Worm (Caenorhabditis elegans) whole organism, L1 larva: ENCODE results near the gene let-716.
A peak's percentile ranks its signal among the peaks of the same experiment; 100 is the strongest.

Experiments used
- C16A3.4 ChIP-seq: fragments of 150-350 bp; optimal IDR thresholded peaks from 2 replicates; lab custom pipeline; 2014; ENCODE audit warnings: missing biosample characterization, missing genetic modification characterization
- F16B12.6 ChIP-seq: fragments of 150-350 bp; optimal IDR thresholded peaks from 2 replicates; lab custom pipeline; 2014; ENCODE audit warnings: missing biosample characterization, missing genetic modification characterization
- aha-1 ChIP-seq: fragments of 150-350 bp; optimal IDR thresholded peaks from 2 replicates; lab custom pipeline; 2014; ENCODE audit warnings: missing biosample characterization, missing genetic modification characterization
- aly-2 ChIP-seq: fragments of 150-350 bp; optimal IDR thresholded peaks from 2 replicates; lab custom pipeline; 2014; ENCODE audit warnings: missing biosample characterization, missing genetic modification characterization
- ama-1 ChIP-seq: fragments of 150-350 bp; optimal IDR thresholded peaks from 2 replicates; lab custom pipeline; 2014
- ceh-63 ChIP-seq: fragments of 200-800 bp; sonication (Bioruptor generic); optimal IDR thresholded peaks from 2 replicates; lab custom pipeline; 2018; ENCODE audit warnings: mild to moderate bottlenecking, missing genetic modification characterization, missing compliant biosample characterization
- ceh-82 ChIP-seq, 3 experiments: fragments of 150-350 bp in 1 of 3; sonication (generic microtip) in 2 of 3; optimal IDR thresholded peaks; 2 replicates each; lab custom pipeline; 2014 to 2017; ENCODE audit warnings: missing biosample characterization in 3 of 3, missing genetic modification characterization in 3 of 3
- ceh-88 ChIP-seq: fragments of 200-800 bp; sonication (Bioruptor generic); IDR thresholded peaks from 2 replicates; pipeline ENCODE4 v1.3.6; 2022; ENCODE audit warnings: missing genetic modification characterization, missing compliant biosample characterization
- dpl-1 ChIP-seq, 3 experiments: fragments of 150-350 bp in 2 of 3; sonication (generic microtip) in 1 of 3; optimal IDR thresholded peaks; 2 replicates each; lab custom pipeline; 2014 to 2017; ENCODE audit warnings: missing biosample characterization in 3 of 3, missing genetic modification characterization in 3 of 3, missing genetic modification reagents in 3 of 3
- dsc-1 ChIP-seq: sonication (generic microtip); optimal IDR thresholded peaks from 2 replicates; lab custom pipeline; 2016; ENCODE audit warnings: mild to moderate bottlenecking, missing genetic modification characterization, missing compliant biosample characterization
- efl-1 ChIP-seq, 4 experiments: fragments of 150-350 bp; optimal IDR thresholded peaks in 3 of 4; peaks in 1 of 4; 1 replicate in 1 of 4; 2 replicates in 3 of 4; lab custom pipeline; 2014; ENCODE audit warnings: missing biosample characterization in 2 of 4, missing genetic modification characterization in 2 of 4, missing genetic modification reagents in 2 of 4
- egl-13 ChIP-seq: sonication (generic microtip); optimal IDR thresholded peaks from 2 replicates; lab custom pipeline; 2016; ENCODE audit warnings: missing genotype, missing genetic modification reagents, missing genetic modification characterization, missing compliant biosample characterization
- egl-27 ChIP-seq, 2 experiments: fragments of 150-350 bp in 1 of 2; sonication (generic microtip); optimal IDR thresholded peaks; 3 replicates each; lab custom pipeline; 2017 to 2018; ENCODE audit warnings: missing biosample characterization in 2 of 2, missing genetic modification characterization in 2 of 2, missing genetic modification reagents in 2 of 2
- elt-2 ChIP-seq: sonication (generic microtip); optimal IDR thresholded peaks from 2 replicates; lab custom pipeline; 2016; ENCODE audit warnings: missing genetic modification characterization, mild to moderate bottlenecking, inconsistent platforms, missing compliant biosample characterization, missing genetic modification reagents
- ets-5 ChIP-seq: fragments of 200-800 bp; sonication (Bioruptor generic); IDR thresholded peaks from 2 replicates; pipeline ENCODE4 v1.3.6; 2022; ENCODE audit warnings: missing genetic modification characterization, missing compliant biosample characterization
- fkh-10 ChIP-seq: sonication (generic microtip); optimal IDR thresholded peaks from 2 replicates; lab custom pipeline; 2017; ENCODE audit warnings: missing biosample characterization, missing genetic modification reagents, missing genetic modification characterization
- fkh-4 ChIP-seq: sonication (generic microtip); optimal IDR thresholded peaks from 2 replicates; lab custom pipeline; 2016; ENCODE audit warnings: missing compliant biosample characterization, missing genetic modification characterization, borderline replicate concordance
- fkh-8 ChIP-seq: sonication (generic microtip); optimal IDR thresholded peaks from 2 replicates; lab custom pipeline; 2016; ENCODE audit warnings: mild to moderate bottlenecking, missing genetic modification characterization, missing compliant biosample characterization
- fos-1 ChIP-seq: fragments of 150-350 bp; optimal IDR thresholded peaks from 2 replicates; lab custom pipeline; 2014; ENCODE audit warnings: missing biosample characterization, missing genetic modification characterization
- irx-1 ChIP-seq: sonication (generic microtip); optimal IDR thresholded peaks from 2 replicates; lab custom pipeline; 2016; ENCODE audit warnings: missing genetic modification characterization, missing compliant biosample characterization
- isw-1 ChIP-seq: fragments of 200-800 bp; sonication (Bioruptor generic); IDR thresholded peaks from 2 replicates; pipeline ENCODE4 v1.3.6; 2022; ENCODE audit warnings: missing genetic modification characterization, missing compliant biosample characterization
- lin-14 ChIP-seq: fragments of 200-800 bp; sonication (Bioruptor generic); optimal IDR thresholded peaks from 2 replicates; lab custom pipeline; 2018; ENCODE audit warnings: mild to moderate bottlenecking, missing genetic modification characterization, moderate library complexity, missing compliant biosample characterization
- lir-3 ChIP-seq: sonication (generic microtip); optimal IDR thresholded peaks from 2 replicates; lab custom pipeline; 2016; ENCODE audit warnings: mild to moderate bottlenecking, missing genetic modification characterization, moderate library complexity, missing compliant biosample characterization; ENCODE audit not compliant: poor library complexity
- lsy-2 ChIP-seq, 2 experiments: fragments of 150-350 bp; optimal IDR thresholded peaks; 2 replicates each; lab custom pipeline; 2014; ENCODE audit warnings: missing biosample characterization in 2 of 2, missing genetic modification characterization in 2 of 2
- mep-1 ChIP-seq: fragments of 150-350 bp; optimal IDR thresholded peaks from 2 replicates; lab custom pipeline; 2014; ENCODE audit warnings: missing biosample characterization, missing genetic modification characterization
- nhr-12 ChIP-seq: sonication (generic microtip); optimal IDR thresholded peaks from 2 replicates; lab custom pipeline; 2017; ENCODE audit warnings: missing biosample characterization, missing genetic modification characterization
- nhr-28 ChIP-seq: fragments of 150-350 bp; optimal IDR thresholded peaks from 2 replicates; lab custom pipeline; 2014; ENCODE audit warnings: missing biosample characterization, missing genetic modification characterization
- nhr-47 ChIP-seq: sonication (generic microtip); optimal IDR thresholded peaks from 2 replicates; lab custom pipeline; 2016; ENCODE audit warnings: mild to moderate bottlenecking, missing genetic modification characterization, moderate library complexity, missing compliant biosample characterization
- nhr-71 ChIP-seq: sonication (generic microtip); optimal IDR thresholded peaks from 2 replicates; lab custom pipeline; 2016; ENCODE audit warnings: mild to moderate bottlenecking, missing genetic modification characterization, moderate library complexity, missing compliant biosample characterization
- nhr-76 ChIP-seq: sonication (generic microtip); optimal IDR thresholded peaks from 2 replicates; lab custom pipeline; 2017; ENCODE audit warnings: missing biosample characterization, missing genetic modification characterization
- nhr-85 ChIP-seq: sonication (generic microtip); peaks from one replicate; lab custom pipeline; 2016; ENCODE audit warnings: missing genetic modification characterization, inconsistent platforms, missing compliant biosample characterization
- nhr-90 ChIP-seq: sonication (generic microtip); optimal IDR thresholded peaks from 2 replicates; lab custom pipeline; 2016; ENCODE audit warnings: mild to moderate bottlenecking, missing genetic modification characterization, missing compliant biosample characterization; ENCODE audit not compliant: poor library complexity
- pag-3 ChIP-seq: sonication (generic microtip); optimal IDR thresholded peaks from 2 replicates; lab custom pipeline; 2017; ENCODE audit warnings: missing genetic modification characterization, mild to moderate bottlenecking, missing compliant biosample characterization, antibody characterized with exemption, borderline replicate concordance; ENCODE audit not compliant: insufficient read depth
- pax-3 ChIP-seq: fragments of 200-800 bp; sonication (Bioruptor generic); optimal IDR thresholded peaks from 2 replicates; lab custom pipeline; 2018; ENCODE audit warnings: mild to moderate bottlenecking, missing genetic modification characterization, moderate library complexity, missing compliant biosample characterization
- skn-1 ChIP-seq: fragments of 150-350 bp; optimal IDR thresholded peaks from 2 replicates; lab custom pipeline; 2014; ENCODE audit warnings: missing biosample characterization, missing genetic modification characterization
- snpc-4 ChIP-seq: fragments of 150-350 bp; optimal IDR thresholded peaks from 2 replicates; lab custom pipeline; 2014; ENCODE audit warnings: missing biosample characterization, missing genetic modification characterization
- sox-4 ChIP-seq: sonication (generic microtip); optimal IDR thresholded peaks from 2 replicates; lab custom pipeline; 2016; ENCODE audit warnings: missing genetic modification characterization, missing compliant biosample characterization
- swsn-7 ChIP-seq: sonication (generic microtip); optimal IDR thresholded peaks from 2 replicates; lab custom pipeline; 2016; ENCODE audit warnings: missing genetic modification characterization, missing compliant biosample characterization
- tbx-2 ChIP-seq: sonication (generic microtip); optimal IDR thresholded peaks from 2 replicates; lab custom pipeline; 2016; ENCODE audit warnings: missing genetic modification characterization, missing compliant biosample characterization
- tlp-1 ChIP-seq: fragments of 150-350 bp; optimal IDR thresholded peaks from 2 replicates; lab custom pipeline; 2014; ENCODE audit warnings: missing biosample characterization, missing genetic modification characterization
- unc-86 ChIP-seq: sonication (generic microtip); optimal IDR thresholded peaks from 2 replicates; lab custom pipeline; 2016; ENCODE audit warnings: missing genetic modification characterization, missing compliant biosample characterization
- xbp-1 ChIP-seq: sonication (generic microtip); optimal IDR thresholded peaks from 2 replicates; lab custom pipeline; 2016; ENCODE audit warnings: missing genetic modification characterization, missing compliant biosample characterization
- zag-1 ChIP-seq: fragments of 150-350 bp; optimal IDR thresholded peaks from 2 replicates; lab custom pipeline; 2014; ENCODE audit warnings: missing biosample characterization, missing genetic modification characterization
- ztf-4 ChIP-seq: fragments of 150-350 bp; optimal IDR thresholded peaks from 2 replicates; lab custom pipeline; 2014; ENCODE audit warnings: missing biosample characterization, missing genetic modification characterization

The let-716 gene

DNA sequence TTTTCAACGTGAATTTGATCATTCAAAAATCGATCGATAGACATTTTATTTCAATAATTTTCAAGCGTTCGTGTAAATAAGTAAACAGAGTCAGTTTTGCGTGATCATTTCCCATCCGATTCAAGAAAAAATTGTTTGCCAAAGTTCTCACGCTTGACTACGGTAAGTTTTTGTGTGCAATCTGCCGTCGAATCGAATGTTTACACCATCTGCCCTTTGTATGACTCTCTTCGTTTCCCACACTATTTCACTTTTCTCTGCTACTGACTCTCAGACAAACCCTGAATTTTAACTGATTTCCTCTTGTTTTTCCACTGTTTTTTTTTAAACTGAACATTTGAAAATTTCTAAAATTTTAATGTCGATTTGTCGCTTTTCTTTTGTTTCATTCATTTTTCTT, 38.6 kb upstream of the let-716 start (continued):
- TF ChIP-seq skn-1 (tag; lab: Kevin White, UChicago), result peak; percentile 66
- peak; percentile 77 for TF ChIP-seq isw-1 (GFP tag; lab: Robert Waterston, UW)
- peak; percentile 84 for TF ChIP-seq irx-1 (tag; lab: Kevin White, UChicago)
- TF ChIP-seq ets-5, result no peak
- peak; percentile 12 for TF ChIP-seq fkh-10 (GFP tag; lab: Kevin White, UChicago)
- TF ChIP-seq xbp-1 (tag; lab: Kevin White, UChicago), result peak; percentile 80
- TF ChIP-seq pax-3 (tag; lab: Kevin White, UChicago), result peak; percentile 30
- TF ChIP-seq lir-3 (tag; lab: Kevin White, UChicago), result peak; percentile 51
- TF ChIP-seq ceh-88 (GFP tag; lab: Robert Waterston, UW), result no peak
- peak; percentile 94 for TF ChIP-seq nhr-85
- peak; percentile 85 to 86 for TF ChIP-seq efl-1 (optimal IDR thresholded peaks at IDR 0.05; lab: Kevin White, UChicago)
- peak; percentile 75 to 97 for TF ChIP-seq efl-1 (GFP tag; optimal IDR thresholded peaks at IDR 0.05 in 1 of 2; lab: Kevin White, UChicago)
- TF ChIP-seq dpl-1 (GFP tag; optimal IDR thresholded peaks at IDR 0.05; lab: Kevin White, UChicago), result peak; percentile 68 to 79 (median 78)
- TF ChIP-seq snpc-4, result peak; percentile 70
- TF ChIP-seq ztf-4 (tag; lab: Kevin White, UChicago), result peak; percentile 68
- no peak for TF ChIP-seq sox-4 (tag; lab: Kevin White, UChicago)
- TF ChIP-seq fos-1 (tag; lab: Kevin White, UChicago), result peak; percentile 87
- TF ChIP-seq tbx-2 (tag; lab: Kevin White, UChicago), result peak; percentile 81
- peak; percentile 49 for TF ChIP-seq pag-3
- TF ChIP-seq C16A3.4 (tag; lab: Kevin White, UChicago), result peak; percentile 94
- no peak for TF ChIP-seq ceh-63 (GFP tag; lab: Kevin White, UChicago)
- no peak for TF ChIP-seq tlp-1 (tag; lab: Kevin White, UChicago)
- TF ChIP-seq ceh-82 (tag; optimal IDR thresholded peaks at IDR 0.05; lab: Kevin White, UChicago), result peak; percentile 76 to 85 (median 79)
- peak; percentile 44 for TF ChIP-seq fkh-4 (tag; lab: Kevin White, UChicago)
- peak; percentile 44 for TF ChIP-seq ama-1 (lab: Kevin White, UChicago)
- TF ChIP-seq egl-27 (tag; optimal IDR thresholded peaks at IDR 0.05; lab: Kevin White, UChicago), result peak in 1 of 2 experiments; percentile 21
- TF ChIP-seq nhr-28 (tag; lab: Kevin White, UChicago), result no peak
- no peak for TF ChIP-seq nhr-12

ce11 chrIII:6345968-6346498, 37.3 kb upstream of the let-716 start, which contains the start of the genes trmt-10C.2 and C56G2.22:
TSS of gene trmt-10C.2 (plus strand) at chrIII:6346281.
TSS of gene C56G2.22 (plus strand) at chrIII:6346448.
- no peak for TF ChIP-seq fkh-10 (GFP tag; lab: Kevin White, UChicago)
- TF ChIP-seq fos-1 (tag; lab: Kevin White, UChicago), result no peak
- TF ChIP-seq nhr-90 (tag; lab: Kevin White, UChicago), result no peak
- TF ChIP-seq zag-1, result no peak
- no peak for TF ChIP-seq elt-2 (tag; lab: Kevin White, UChicago)
- TF ChIP-seq sox-4 (tag; lab: Kevin White, UChicago), result no peak
- no peak for TF ChIP-seq nhr-47
- no peak for TF ChIP-seq F16B12.6 (tag; lab: Kevin White, UChicago)
- TF ChIP-seq, all 84 proteins: peak for 0

DNA sequence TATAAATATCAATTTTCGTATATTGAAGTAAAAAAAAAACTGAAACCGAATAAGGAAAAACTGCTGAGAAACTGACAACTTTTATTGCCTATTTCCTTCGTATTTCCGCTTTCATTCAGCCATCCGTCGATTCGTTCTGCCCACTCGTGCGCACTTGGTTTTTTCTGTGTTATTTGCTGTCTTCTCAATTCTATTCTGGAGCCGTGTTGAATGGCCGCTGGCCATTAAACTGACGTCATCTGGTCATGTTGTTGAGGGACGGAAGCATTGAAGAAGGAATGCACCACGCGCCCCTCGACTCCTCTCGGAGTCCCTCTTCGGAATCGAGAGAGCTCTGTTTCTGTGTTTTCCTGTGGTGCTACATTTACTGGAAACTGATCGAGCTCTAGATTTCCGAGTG, 34.8 kb upstream of the let-716 start:
- TF ChIP-seq unc-86 (tag; lab: Kevin White, UChicago) (peak; percentile 37), lsy-2 (tag; optimal IDR thresholded peaks at IDR 0.05; lab: Kevin White, UChicago) (peak in 1 of 2 experiments; percentile 48), nhr-76 (tag; lab: Kevin White, UChicago) (no peak), sox-4 (tag; lab: Kevin White, UChicago) (no peak), tbx-2 (tag; lab: Kevin White, UChicago) (peak; percentile 57), fkh-4 (tag; lab: Kevin White, UChicago) (no peak), efl-1 (optimal IDR thresholded peaks at IDR 0.05; lab: Kevin White, UChicago) (no peak), efl-1 (GFP tag; optimal IDR thresholded peaks at IDR 0.05 in 1 of 2; lab: Kevin White, UChicago) (no peak), aha-1 (no peak), lin-14 (GFP tag; lab: Kevin White, UChicago) (peak; percentile 82), irx-1 (tag; lab: Kevin White, UChicago) (peak; percentile 46), ceh-82 (tag; optimal IDR thresholded peaks at IDR 0.05; lab: Kevin White, UChicago) (peak in 1 of 3 experiments; percentile 7), dsc-1 (tag; lab: Kevin White, UChicago) (peak; percentile 1), zag-1 (no peak), aly-2 (no peak), fkh-10 (GFP tag; lab: Kevin White, UChicago) (peak; percentile 12), mep-1 (no peak), swsn-7 (tag; lab: Kevin White, UChicago) (peak; percentile 21), fkh-8 (peak; percentile 73), nhr-71 (peak; percentile 67), egl-13 (tag; lab: Kevin White, UChicago) (peak; percentile 44), nhr-47 (peak; percentile 52), isw-1 (GFP tag; lab: Robert Waterston, UW) (0 out of 2 replicates have a peak, but pooled peaks have one; percentile 2)
